Fruit fly (Drosophila melanogaster): Measurements from ENCODE around the gene CG14297.

The CG14297 gene

dm6 chr3R:18916715-18917253, 18.9 kb downstream of the CG14297 start:
- TF ChIP-seq CG12605 (GFP tag; IDR thresholded peaks at IDR 0.05) (peak; percentile 48), CG32121 (GFP tag; IDR thresholded peaks at IDR 0.05) (peak; percentile 25; the same call in 1 of the 2 replicates), CG10348 (GFP tag; IDR thresholded peaks at IDR 0.05) (no peak), EcR (GFP tag; optimal IDR thresholded peaks at IDR 0.05) (peak; percentile 37)

dm6 chr3R:18917976-18918871, 20.3 kb downstream of the CG14297 start:
- TF ChIP-seq CG8159 (tag; optimal IDR thresholded peaks at IDR 0.05) = no peak
- peak; percentile 74 for TF ChIP-seq CG12605 (GFP tag; IDR thresholded peaks at IDR 0.05)
- no peak for TF ChIP-seq CG34367 (tag; optimal IDR thresholded peaks at IDR 0.05)
- peak; percentile 35 for TF ChIP-seq Pif1B (GFP tag; optimal IDR thresholded peaks at IDR 0.05)
- peak; percentile 13 for TF ChIP-seq Pif1A (GFP tag; optimal IDR thresholded peaks at IDR 0.05)
- TF ChIP-seq rn (GFP tag; IDR thresholded peaks at IDR 0.05) = no peak
- TF ChIP-seq CG13204 (GFP tag; optimal IDR thresholded peaks at IDR 0.05) = no peak
- no peak for TF ChIP-seq CG17806 (tag; optimal IDR thresholded peaks at IDR 0.05)
- no peak for TF ChIP-seq CG14655 (GFP tag; optimal IDR thresholded peaks at IDR 0.05)
- no peak for TF ChIP-seq gl (tag; optimal IDR thresholded peaks at IDR 0.05)
- TF ChIP-seq D1 (tag; optimal IDR thresholded peaks at IDR 0.05) = no peak
- TF ChIP-seq fd96Ca (GFP tag; IDR thresholded peaks at IDR 0.05) = no peak; the same call in 2 of the 3 replicates
- TF ChIP-seq EcR (GFP tag; optimal IDR thresholded peaks at IDR 0.05) = peak; percentile 18
- TF ChIP-seq Snoo (tag; optimal IDR thresholded peaks at IDR 0.05) = peak; percentile 17
- peak; percentile 59; the same call in 1 of the 2 replicates for TF ChIP-seq Ets98B (GFP tag; IDR thresholded peaks at IDR 0.05)
- no peak for TF ChIP-seq CG8301 (tag; optimal IDR thresholded peaks at IDR 0.05)
- TF ChIP-seq CG9948 (tag; optimal IDR thresholded peaks at IDR 0.05) = no peak
- no peak for TF ChIP-seq CG15710 (tag; optimal IDR thresholded peaks at IDR 0.05)
- peak; percentile 5; the same call in 1 of the 3 replicates for TF ChIP-seq CG4496 (GFP tag; IDR thresholded peaks at IDR 0.05)
- TF ChIP-seq CG10348 (GFP tag; IDR thresholded peaks at IDR 0.05) = no peak
- no peak for TF ChIP-seq CG32121 (GFP tag; IDR thresholded peaks at IDR 0.05)

- TF ChIP-seq Ets98B (GFP tag; IDR thresholded peaks at IDR 0.05) (peak; percentile 40; the same call in 1 of the 2 replicates), fd96Ca (GFP tag; IDR thresholded peaks at IDR 0.05) (0 out of 3 replicates have a peak, but pooled peaks have one; percentile 28), CG34367 (tag; optimal IDR thresholded peaks at IDR 0.05) (no peak), CG32121 (GFP tag; IDR thresholded peaks at IDR 0.05) (peak; percentile 73), gl (tag; optimal IDR thresholded peaks at IDR 0.05) (no peak), CG10348 (GFP tag; IDR thresholded peaks at IDR 0.05) (no peak), CG12605 (GFP tag; IDR thresholded peaks at IDR 0.05) (peak; percentile 71), Pif1B (GFP tag; optimal IDR thresholded peaks at IDR 0.05) (no peak), EcR (GFP tag; optimal IDR thresholded peaks at IDR 0.05) (peak; percentile 7)
These were observed 21.0 kb downstream of the CG14297 start for dm6 chr3R:18918872-18919339.

dm6 chr3R:18923208-18923761, 25.4 kb downstream of the CG14297 start:
- TF ChIP-seq Ets98B (GFP tag; IDR thresholded peaks at IDR 0.05) = 0 out of 2 replicates have a peak, but pooled peaks have one; percentile 31
- TF ChIP-seq Pif1A (GFP tag; optimal IDR thresholded peaks at IDR 0.05) = peak; percentile 15
- peak; percentile 26 for TF ChIP-seq Pif1B (GFP tag; optimal IDR thresholded peaks at IDR 0.05)
- TF ChIP-seq CG15710 (tag; optimal IDR thresholded peaks at IDR 0.05) = no peak

- TF ChIP-seq CG4496 (GFP tag; IDR thresholded peaks at IDR 0.05) (peak; percentile 43; the same call in 1 of the 3 replicates), Pif1A (GFP tag; optimal IDR thresholded peaks at IDR 0.05) (no peak), CG13204 (GFP tag; optimal IDR thresholded peaks at IDR 0.05) (no peak), CG15710 (tag; optimal IDR thresholded peaks at IDR 0.05) (no peak), CG9948 (tag; optimal IDR thresholded peaks at IDR 0.05) (no peak), CG14655 (GFP tag; optimal IDR thresholded peaks at IDR 0.05) (no peak), Ets98B (GFP tag; IDR thresholded peaks at IDR 0.05) (peak; percentile 39), Snoo (tag; optimal IDR thresholded peaks at IDR 0.05) (no peak), fd96Ca (GFP tag; IDR thresholded peaks at IDR 0.05) (peak; percentile 59; the same call in 2 of the 3 replicates)
These were observed 26.1 kb downstream of the CG14297 start for dm6 chr3R:18923802-18924635.

dm6 chr3R:18924636-18924977, 26.7 kb downstream of the CG14297 start:
- TF ChIP-seq CG14655 (GFP tag; optimal IDR thresholded peaks at IDR 0.05) = no peak
- no peak for TF ChIP-seq CG15710 (tag; optimal IDR thresholded peaks at IDR 0.05)
- TF ChIP-seq gl (tag; optimal IDR thresholded peaks at IDR 0.05) = no peak
- no peak for TF ChIP-seq CG32121 (GFP tag; IDR thresholded peaks at IDR 0.05)
- no peak for TF ChIP-seq Ets98B (GFP tag; IDR thresholded peaks at IDR 0.05)
- TF ChIP-seq CG34367 (tag; optimal IDR thresholded peaks at IDR 0.05) = no peak
- TF ChIP-seq CG10348 (GFP tag; IDR thresholded peaks at IDR 0.05) = no peak
- no peak for TF ChIP-seq CG9948 (tag; optimal IDR thresholded peaks at IDR 0.05)
- no peak for TF ChIP-seq rn (GFP tag; IDR thresholded peaks at IDR 0.05)
- TF ChIP-seq CG8159 (tag; optimal IDR thresholded peaks at IDR 0.05) = no peak
- TF ChIP-seq CG8301 (tag; optimal IDR thresholded peaks at IDR 0.05) = no peak
- no peak for TF ChIP-seq fd96Ca (GFP tag; IDR thresholded peaks at IDR 0.05)
- no peak for TF ChIP-seq Snoo (tag; optimal IDR thresholded peaks at IDR 0.05)
- no peak for TF ChIP-seq CG12605 (GFP tag; IDR thresholded peaks at IDR 0.05)
- no peak for TF ChIP-seq D1 (tag; optimal IDR thresholded peaks at IDR 0.05)
- TF ChIP-seq Pif1B (GFP tag; optimal IDR thresholded peaks at IDR 0.05) = no peak
- no peak for TF ChIP-seq Pif1A (GFP tag; optimal IDR thresholded peaks at IDR 0.05)
- no peak for TF ChIP-seq CG17806 (tag; optimal IDR thresholded peaks at IDR 0.05)
